Worm (Caenorhabditis elegans) whole organism, L3 larva: ENCODE data around the gene nlp-34.
A peak's percentile ranks its signal among the peaks of the same experiment; 100 is the strongest.

ENCODE experiments used
- aly-2 ChIP-seq: fragments of 150-350 bp; optimal IDR thresholded peaks from 2 replicates; lab custom pipeline; 2014; ENCODE audit warnings: missing biosample characterization, missing genetic modification characterization
- ama-1 ChIP-seq: fragments of 150-350 bp; optimal IDR thresholded peaks from 2 replicates; lab custom pipeline; 2018
- ceh-16 ChIP-seq: sonication (generic microtip); optimal IDR thresholded peaks from 2 replicates; lab custom pipeline; 2017; ENCODE audit warnings: missing biosample characterization, missing genetic modification characterization
- ceh-28 ChIP-seq: fragments of 150-350 bp; optimal IDR thresholded peaks from 2 replicates; lab custom pipeline; 2014; ENCODE audit warnings: missing biosample characterization, missing genetic modification reagents, missing genetic modification characterization
- ceh-9 ChIP-seq: sonication (generic microtip); optimal IDR thresholded peaks from 2 replicates; lab custom pipeline; 2018; ENCODE audit warnings: missing biosample characterization, missing genetic modification characterization
- daf-12 ChIP-seq: fragments of 150-350 bp; optimal IDR thresholded peaks from 2 replicates; lab custom pipeline; 2014; ENCODE audit warnings: missing biosample characterization, missing genetic modification reagents, missing genetic modification characterization
- egl-5 ChIP-seq: fragments of 150-350 bp; optimal IDR thresholded peaks from 2 replicates; lab custom pipeline; 2017; ENCODE audit warnings: missing biosample characterization, missing genetic modification reagents, missing genetic modification characterization, inconsistent platforms
- elt-1 ChIP-seq: fragments of 150-350 bp; optimal IDR thresholded peaks from 2 replicates; lab custom pipeline; 2014; ENCODE audit warnings: missing biosample characterization, missing genetic modification characterization
- elt-2 ChIP-seq: sonication (generic microtip); optimal IDR thresholded peaks from 2 replicates; lab custom pipeline; 2016; ENCODE audit warnings: missing genetic modification reagents, mild to moderate bottlenecking, missing genetic modification characterization, missing compliant biosample characterization
- elt-3 ChIP-seq, 3 experiments: fragments of 150-350 bp in 1 of 3; sonication (generic microtip) in 2 of 3; optimal IDR thresholded peaks; 2 replicates in 2 of 3; 4 replicates in 1 of 3; lab custom pipeline; 2014 to 2017; ENCODE audit warnings: missing biosample characterization in 3 of 3, missing genetic modification characterization in 3 of 3
- eor-1 ChIP-seq, 2 experiments: fragments of 150-350 bp; optimal IDR thresholded peaks; 2 replicates each; lab custom pipeline; 2014 to 2018; ENCODE audit warnings: missing biosample characterization in 2 of 2, missing genetic modification characterization in 2 of 2
- fos-1 ChIP-seq: fragments of 150-350 bp; optimal IDR thresholded peaks from 2 replicates; lab custom pipeline; 2014; ENCODE audit warnings: missing biosample characterization, missing genetic modification characterization
- hmg-11 ChIP-seq: sonication (generic microtip); optimal IDR thresholded peaks from 2 replicates; lab custom pipeline; 2016; ENCODE audit warnings: missing genetic modification characterization, missing compliant biosample characterization
- lin-15B ChIP-seq: fragments of 150-350 bp; optimal IDR thresholded peaks from 2 replicates; lab custom pipeline; 2014; ENCODE audit warnings: missing biosample characterization, missing genetic modification characterization
- lin-39 ChIP-seq: fragments of 150-350 bp; optimal IDR thresholded peaks from 2 replicates; lab custom pipeline; 2018; ENCODE audit warnings: missing biosample characterization, missing genetic modification reagents, missing genetic modification characterization
- lsy-12 ChIP-seq: sonication (generic microtip); optimal IDR thresholded peaks from 2 replicates; lab custom pipeline; 2016; ENCODE audit warnings: mild to moderate bottlenecking, missing genetic modification characterization, missing compliant biosample characterization
- mml-1 ChIP-seq: fragments of 150-350 bp; sonication (generic microtip); optimal IDR thresholded peaks from 3 replicates; lab custom pipeline; 2014; ENCODE audit warnings: missing biosample characterization, missing genetic modification characterization
- nfya-1 ChIP-seq: sonication (generic microtip); optimal IDR thresholded peaks from 2 replicates; lab custom pipeline; 2017; ENCODE audit warnings: missing genetic modification characterization, mild to moderate bottlenecking, missing compliant biosample characterization, antibody characterized with exemption, moderate library complexity; ENCODE audit not compliant: insufficient read depth
- nhr-11 ChIP-seq: fragments of 150-350 bp; optimal IDR thresholded peaks from 2 replicates; lab custom pipeline; 2014; ENCODE audit warnings: missing biosample characterization, missing genetic modification characterization
- nhr-23 ChIP-seq: fragments of 150-350 bp; optimal IDR thresholded peaks from 2 replicates; lab custom pipeline; 2014; ENCODE audit warnings: missing biosample characterization, missing genetic modification reagents, missing genetic modification characterization
- nhr-25 ChIP-seq: sonication (generic microtip); optimal IDR thresholded peaks from 2 replicates; lab custom pipeline; 2017; ENCODE audit warnings: missing biosample characterization, missing genetic modification characterization
- nhr-43 ChIP-seq: sonication (generic microtip); optimal IDR thresholded peaks from 2 replicates; lab custom pipeline; 2016; ENCODE audit warnings: mild to moderate bottlenecking, missing genetic modification characterization, missing compliant biosample characterization; ENCODE audit not compliant: poor library complexity, severe bottlenecking
- nhr-67 ChIP-seq: fragments of 150-350 bp; optimal IDR thresholded peaks from 2 replicates; lab custom pipeline; 2014; ENCODE audit warnings: missing biosample characterization, missing genetic modification characterization
- nhr-76 ChIP-seq: fragments of 150-350 bp; sonication (generic microtip); optimal IDR thresholded peaks from 5 replicates; lab custom pipeline; 2014; ENCODE audit warnings: missing biosample characterization, missing genetic modification characterization
- nhr-77 ChIP-seq: fragments of 150-350 bp; optimal IDR thresholded peaks from 2 replicates; lab custom pipeline; 2014; ENCODE audit warnings: missing biosample characterization, missing genetic modification characterization
- pqm-1 ChIP-seq: fragments of 150-350 bp; optimal IDR thresholded peaks from 2 replicates; lab custom pipeline; 2017; ENCODE audit warnings: missing biosample characterization, missing genetic modification characterization, inconsistent platforms
- sea-2 ChIP-seq: fragments of 150-350 bp; sonication (generic microtip); optimal IDR thresholded peaks from 4 replicates; lab custom pipeline; 2014; ENCODE audit warnings: missing biosample characterization, missing genetic modification reagents, missing genetic modification characterization
- skn-1 ChIP-seq: fragments of 150-350 bp; optimal IDR thresholded peaks from 2 replicates; lab custom pipeline; 2014; ENCODE audit warnings: missing biosample characterization, missing genetic modification characterization
- tbx-2 ChIP-seq: sonication (generic microtip); optimal IDR thresholded peaks from 2 replicates; lab custom pipeline; 2016; ENCODE audit warnings: mild to moderate bottlenecking, missing genetic modification characterization, missing compliant biosample characterization
- unc-39 ChIP-seq: sonication (generic microtip); optimal IDR thresholded peaks from 4 replicates; lab custom pipeline; 2017; ENCODE audit warnings: missing biosample characterization, missing genetic modification characterization
- zag-1 ChIP-seq: fragments of 150-350 bp; optimal IDR thresholded peaks from 2 replicates; lab custom pipeline; 2014; ENCODE audit warnings: missing biosample characterization, missing genetic modification characterization
- ztf-4 ChIP-seq: fragments of 150-350 bp; optimal IDR thresholded peaks from 2 replicates; lab custom pipeline; 2014; ENCODE audit warnings: missing biosample characterization, missing genetic modification characterization

The nlp-34 gene

DNA sequence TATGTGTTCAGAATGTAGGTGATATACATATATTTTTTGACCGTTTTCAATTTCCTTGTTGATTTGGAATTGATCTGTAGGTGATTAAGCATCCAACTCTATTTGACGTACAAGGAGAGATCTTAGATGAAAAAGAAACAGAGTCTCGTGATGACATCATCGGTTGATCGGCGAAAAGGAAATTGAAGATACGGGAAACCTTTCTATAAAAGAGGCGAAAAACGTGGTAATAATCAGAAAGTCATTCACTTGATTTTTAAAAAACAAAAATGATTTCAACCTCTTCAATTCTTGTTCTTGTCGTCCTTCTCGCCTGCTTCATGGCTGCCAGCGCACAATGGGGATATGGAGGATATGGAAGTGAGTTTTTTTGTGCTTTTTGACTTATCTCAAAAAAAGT, 5.2 kb upstream of the nlp-34 start, which contains the start of gene nlp-29:
TSS of gene nlp-29 (plus strand) at position 248 of the 400 bp plus-strand sequence.
- no peak for TF ChIP-seq pqm-1 (tag; lab: Kevin White, UChicago)
- TF ChIP-seq mml-1 (tag; lab: Kevin White, UChicago), result no peak
- TF ChIP-seq nhr-11 (tag; lab: Kevin White, UChicago), result no peak
- TF ChIP-seq nhr-25 (tag; lab: Kevin White, UChicago), result peak; percentile 75
- TF ChIP-seq nhr-67 (tag; lab: Kevin White, UChicago), result no peak
- no peak for TF ChIP-seq lsy-12 (tag; lab: Kevin White, UChicago)
- TF ChIP-seq nfya-1, result no peak
- no peak for TF ChIP-seq ceh-16 (tag; lab: Kevin White, UChicago)
- no peak for TF ChIP-seq ama-1 (lab: Kevin White, UChicago)
- TF ChIP-seq nhr-23 (tag; lab: Kevin White, UChicago), result peak; percentile 78
- TF ChIP-seq ztf-4 (tag; lab: Kevin White, UChicago), result no peak
- TF ChIP-seq, all 47 proteins: peak for 2

DNA sequence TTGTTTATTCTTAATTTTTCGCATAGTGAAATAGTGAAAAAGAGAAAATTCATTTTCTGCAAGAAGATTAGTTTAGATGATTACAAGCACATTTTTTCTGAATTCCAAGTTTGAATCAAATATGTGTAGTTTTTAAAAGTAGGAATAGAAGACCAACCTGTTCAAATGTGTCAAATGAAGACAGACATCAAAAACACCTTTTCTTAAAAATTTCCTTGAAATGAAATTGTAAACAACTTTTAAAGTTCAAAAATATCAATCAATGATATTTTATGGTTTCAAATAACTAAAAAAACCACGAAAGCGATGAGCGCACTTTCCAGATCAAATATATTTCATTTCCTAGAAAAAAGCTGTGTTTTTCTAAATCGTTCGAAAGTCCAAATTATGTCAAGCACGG, 2.7 kb upstream of the nlp-34 start, which contains the start of gene nlp-30:
TSS of gene nlp-30 (plus strand) at position 301 of the 400 bp plus-strand sequence.
- no peak for TF ChIP-seq egl-5
- no peak for TF ChIP-seq nhr-77 (tag; lab: Kevin White, UChicago)
- no peak for TF ChIP-seq lin-39 (tag; lab: Kevin White, UChicago)
- TF ChIP-seq nhr-11 (tag; lab: Kevin White, UChicago), result no peak
- no peak for TF ChIP-seq sea-2
- TF ChIP-seq ceh-16 (tag; lab: Kevin White, UChicago), result no peak
- TF ChIP-seq hmg-11, result no peak
- TF ChIP-seq ama-1 (lab: Kevin White, UChicago), result no peak

DNA sequence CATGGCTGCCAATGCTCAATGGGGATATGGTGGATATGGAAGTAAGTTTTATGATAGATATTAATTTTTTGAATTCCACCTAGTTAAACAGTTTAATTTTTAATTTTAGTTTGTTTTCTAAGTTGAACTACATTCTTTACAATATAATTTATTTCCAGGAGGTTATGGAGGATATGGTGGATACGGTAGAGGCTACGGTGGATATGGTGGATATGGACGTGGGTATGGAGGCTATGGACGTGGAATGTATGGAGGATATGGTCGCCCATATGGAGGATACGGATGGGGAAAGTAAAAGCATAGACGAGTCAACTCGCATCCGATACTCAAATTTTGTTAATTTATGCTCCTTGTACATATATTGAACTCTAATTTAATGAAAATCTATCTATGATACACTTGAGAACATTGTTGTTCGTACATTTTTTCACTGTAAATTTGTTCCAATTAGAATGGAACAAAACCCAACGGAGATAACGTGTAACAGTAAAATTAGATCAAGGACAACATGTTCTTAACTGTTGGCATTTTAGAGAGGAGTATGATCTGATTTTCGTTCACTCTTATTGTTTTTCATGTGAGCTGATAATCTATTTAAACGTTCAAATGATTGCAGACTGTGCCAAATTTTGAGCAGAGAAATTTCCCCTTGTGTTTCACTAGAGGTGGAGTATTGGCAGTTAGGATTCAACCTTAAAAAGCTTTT, 1.4 kb upstream of the nlp-34 start:
- TF ChIP-seq daf-12 (tag; lab: Kevin White, UChicago) (no peak), nhr-25 (tag; lab: Kevin White, UChicago) (peak; percentile 51), unc-39 (tag; lab: Kevin White, UChicago) (no peak), nhr-23 (tag; lab: Kevin White, UChicago) (peak; percentile 75)

DNA sequence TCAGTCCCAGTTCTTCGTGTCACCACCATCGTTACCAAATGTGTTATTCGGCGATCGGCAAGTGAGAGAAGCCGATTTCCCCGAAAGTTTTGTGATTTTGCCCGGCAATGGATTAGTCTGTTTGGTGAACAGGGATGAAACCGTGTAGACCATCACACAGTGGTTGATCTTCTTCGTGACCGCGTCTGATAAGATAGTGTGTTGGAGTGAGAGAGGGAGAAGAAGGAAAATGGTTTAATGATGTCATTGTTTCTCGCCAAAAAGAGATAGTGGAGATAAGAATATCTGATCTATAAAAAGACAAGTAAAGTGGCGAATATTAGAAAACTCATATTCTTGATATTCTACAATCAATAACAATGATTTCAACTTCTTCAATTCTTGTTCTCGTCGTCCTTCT, 885 bp upstream of the nlp-34 start, which contains the start of gene nlp-31:
TSS of gene nlp-31 (plus strand) at position 237 of the 400 bp plus-strand sequence.
- TF ChIP-seq elt-1 (tag; lab: Kevin White, UChicago) (peak; percentile 21), tbx-2 (tag; lab: Kevin White, UChicago) (peak; percentile 3), ceh-9 (tag; lab: Kevin White, UChicago) (no peak), lin-15B (tag; lab: Kevin White, UChicago) (no peak), nhr-67 (tag; lab: Kevin White, UChicago) (no peak), pqm-1 (tag; lab: Kevin White, UChicago) (no peak), nhr-23 (tag; lab: Kevin White, UChicago) (peak; percentile 65), nhr-76 (tag; lab: Kevin White, UChicago) (no peak), fos-1 (tag; lab: Kevin White, UChicago) (no peak), nhr-25 (tag; lab: Kevin White, UChicago) (peak; percentile 90), egl-5 (no peak), nhr-43 (tag; lab: Kevin White, UChicago) (peak; percentile 55), elt-3 (tag; optimal IDR thresholded peaks at IDR 0.05; lab: Kevin White, UChicago) (peak; percentile 54 to 94 (median 76)), aly-2 (tag; lab: Kevin White, UChicago) (no peak), eor-1 (tag; optimal IDR thresholded peaks at IDR 0.05; lab: Kevin White, UChicago) (no peak), zag-1 (tag; lab: Kevin White, UChicago) (no peak), elt-2 (tag; lab: Kevin White, UChicago) (no peak), daf-12 (tag; lab: Kevin White, UChicago) (no peak), lin-39 (tag; lab: Kevin White, UChicago) (no peak), skn-1 (tag; lab: Kevin White, UChicago) (no peak), unc-39 (tag; lab: Kevin White, UChicago) (no peak), ama-1 (lab: Kevin White, UChicago) (no peak), ceh-28 (tag; lab: Kevin White, UChicago) (peak; percentile 43)
- TF ChIP-seq, all 47 proteins: peak for 7
